Worm (Caenorhabditis elegans) whole organism, L4/young adult: ENCODE data around the gene F07G6.8.

ENCODE experiments used
- W03F9.2 ChIP-seq: fragments of 150-350 bp; optimal IDR thresholded peaks from 2 replicates; lab custom pipeline; 2014; ENCODE audit warnings: missing biosample characterization, missing genetic modification characterization
- dao-5 ChIP-seq: sonication (generic microtip); optimal IDR thresholded peaks from 2 replicates; lab custom pipeline; 2016; ENCODE audit warnings: missing genotype, missing genetic modification characterization, moderate library complexity, missing compliant biosample characterization
- him-1 ChIP-seq: sonication (generic microtip); optimal IDR thresholded peaks from 2 replicates; lab custom pipeline; 2016; ENCODE audit warnings: missing genotype, missing genetic modification reagents, missing genetic modification characterization, missing compliant biosample characterization

- TF ChIP-seq him-1, result no peak
- TF ChIP-seq dao-5 (tag; lab: Kevin White, UChicago), result no peak
- TF ChIP-seq W03F9.2 (tag; lab: Kevin White, UChicago), result no peak
Observed at ce11 chrX:1706538-1706937, 13.7 kb downstream of the F07G6.8 start, which contains the start of gene F07G6.5.
